Fruit fly (Drosophila melanogaster) whole organism, embryonic: ENCODE measurements around the gene kis.

Experiments used
- B-H2 ChIP-seq: fragments of 200-800 bp; sonication (Bioruptor generic); optimal IDR thresholded peaks from 2 replicates; lab custom pipeline; 2018; ENCODE audit warnings: missing biosample characterization, mild to moderate bottlenecking, missing genetic modification characterization
- BEAF-32 ChIP-seq: fragments of 200-800 bp; sonication (Bioruptor generic); optimal IDR thresholded peaks from 3 replicates; lab custom pipeline; 2017; ENCODE audit warnings: missing biosample characterization, missing genetic modification characterization, mild to moderate bottlenecking, moderate library complexity, missing genetic modification reagents
- Bdp1 ChIP-seq: fragments of 200-800 bp; sonication (Bioruptor generic); optimal IDR thresholded peaks from 3 replicates; lab custom pipeline; 2016; ENCODE audit warnings: missing biosample characterization, missing genetic modification characterization
- CG10431 ChIP-seq: fragments of 200-800 bp; sonication (Bioruptor generic); optimal IDR thresholded peaks from 3 replicates; lab custom pipeline; 2018; ENCODE audit warnings: missing biosample characterization, mild to moderate bottlenecking, missing genetic modification characterization
- CG10565 ChIP-seq: fragments of 200-800 bp; sonication (Bioruptor generic); optimal IDR thresholded peaks from 3 replicates; lab custom pipeline; 2016; ENCODE audit warnings: missing biosample characterization, mild to moderate bottlenecking, missing genetic modification characterization
- CG12659 ChIP-seq: fragments of 200-800 bp; sonication (Bioruptor generic); optimal IDR thresholded peaks from 3 replicates; lab custom pipeline; 2017; ENCODE audit warnings: mild to moderate bottlenecking, missing biosample characterization, missing genetic modification reagents, missing genetic modification characterization
- CG13424 ChIP-seq: fragments of 200-800 bp; sonication (Bioruptor generic); optimal IDR thresholded peaks from 2 replicates; lab custom pipeline; 2019; ENCODE audit warnings: missing biosample characterization, mild to moderate bottlenecking, missing genetic modification characterization, moderate library complexity
- CG14014 ChIP-seq: fragments of 200-800 bp; sonication (Bioruptor generic); IDR thresholded peaks from 2 replicates; pipeline ENCODE4 v1.3.6; 2022; ENCODE audit warnings: missing biosample characterization, missing genetic modification characterization
- CG14965 ChIP-seq: fragments of 200-800 bp; sonication (Bioruptor generic); optimal IDR thresholded peaks from 2 replicates; lab custom pipeline; 2016; ENCODE audit warnings: missing biosample characterization, missing genetic modification characterization, borderline replicate concordance
- CG17568 ChIP-seq: fragments of 200-800 bp; sonication (Bioruptor generic); optimal IDR thresholded peaks from 2 replicates; lab custom pipeline; 2018; ENCODE audit warnings: missing biosample characterization, mild to moderate bottlenecking, missing genetic modification characterization, moderate library complexity
- CG17912 ChIP-seq: fragments of 200-800 bp; sonication (Bioruptor generic); optimal IDR thresholded peaks from 2 replicates; lab custom pipeline; 2018; ENCODE audit warnings: missing biosample characterization, mild to moderate bottlenecking, missing genetic modification characterization
- CG18011 ChIP-seq: fragments of 200-800 bp; sonication (Bioruptor generic); optimal IDR thresholded peaks from 2 replicates; lab custom pipeline; 2017; ENCODE audit warnings: missing biosample characterization, missing genetic modification characterization, mild to moderate bottlenecking, moderate library complexity, missing genotype
- CG2116 ChIP-seq: fragments of 200-800 bp; sonication (Bioruptor generic); optimal IDR thresholded peaks from 3 replicates; lab custom pipeline; 2018; ENCODE audit warnings: missing biosample characterization, mild to moderate bottlenecking, missing genetic modification characterization
- CG2712 ChIP-seq: fragments of 200-800 bp; optimal IDR thresholded peaks from 3 replicates; lab custom pipeline; 2019; ENCODE audit warnings: missing biosample characterization, mild to moderate bottlenecking, missing genetic modification characterization, moderate library complexity
- CG31224 ChIP-seq: fragments of 200-800 bp; sonication (Bioruptor generic); IDR thresholded peaks from 2 replicates; pipeline ENCODE4 v1.3.6; 2022; ENCODE audit warnings: missing biosample characterization, missing genetic modification characterization
- CG3163 ChIP-seq: fragments of 200-800 bp; sonication (Bioruptor generic); optimal IDR thresholded peaks from 3 replicates; lab custom pipeline; 2016; ENCODE audit warnings: missing biosample characterization, missing genetic modification characterization
- CG32532 ChIP-seq: fragments of 200-800 bp; sonication (Bioruptor generic); IDR thresholded peaks from 2 replicates; pipeline ENCODE4 v1.3.6; 2022; ENCODE audit warnings: missing biosample characterization, missing genetic modification characterization
- CG4360 ChIP-seq: fragments of 200-800 bp; sonication (Bioruptor generic); IDR thresholded peaks from 2 replicates; pipeline ENCODE4 v1.3.6; 2022; ENCODE audit warnings: missing biosample characterization, missing genetic modification characterization
- CG8359 ChIP-seq: fragments of 200-800 bp; sonication (Bioruptor generic); optimal IDR thresholded peaks from 2 replicates; lab custom pipeline; 2017; ENCODE audit warnings: missing biosample characterization, mild to moderate bottlenecking, missing genetic modification characterization, borderline replicate concordance
- CG8924 ChIP-seq: fragments of 200-800 bp; optimal IDR thresholded peaks from 3 replicates; lab custom pipeline; 2019; ENCODE audit warnings: missing biosample characterization, mild to moderate bottlenecking, missing genetic modification characterization, moderate library complexity
- CG9932 ChIP-seq: fragments of 200-800 bp; sonication (Bioruptor generic); IDR thresholded peaks from 2 replicates; pipeline ENCODE4 v1.3.6; 2022; ENCODE audit warnings: missing biosample characterization, missing genetic modification characterization
- Chrac-16 ChIP-seq: fragments of 200-800 bp; sonication (Bioruptor generic); optimal IDR thresholded peaks from 3 replicates; lab custom pipeline; 2016; ENCODE audit warnings: missing biosample characterization, missing genetic modification characterization
- D19B ChIP-seq: fragments of 200-800 bp; sonication (Bioruptor generic); optimal IDR thresholded peaks from 2 replicates; lab custom pipeline; 2017; ENCODE audit warnings: missing biosample characterization, mild to moderate bottlenecking, missing genetic modification characterization
- Dll ChIP-seq: fragments of 200-800 bp; sonication (Bioruptor generic); IDR thresholded peaks from 4 replicates; pipeline ENCODE4 v1.3.6; 2022; ENCODE audit warnings: missing biosample characterization, missing genetic modification characterization; ENCODE audit not compliant: partially characterized antibody
- E2f2 ChIP-seq: fragments of 200-800 bp; sonication (Bioruptor generic); IDR thresholded peaks from 2 replicates; pipeline ENCODE4 v1.3.6; 2022; ENCODE audit warnings: missing biosample characterization, missing genetic modification characterization
- Eip74EF ChIP-seq, 2 experiments: fragments of 200-800 bp in 1 of 2; fragments of >200 bp in 1 of 2; sonication (Bioruptor generic) in 1 of 2; optimal IDR thresholded peaks; 2 replicates each; lab custom pipeline; 2017 to 2019; ENCODE audit warnings: missing biosample characterization in 2 of 2, missing genetic modification characterization in 2 of 2, mild to moderate bottlenecking in 1 of 2, moderate library complexity in 1 of 2
- HLH4C ChIP-seq: fragments of 200-800 bp; sonication (Bioruptor generic); IDR thresholded peaks from 3 replicates; pipeline ENCODE4 v1.3.6; 2022; ENCODE audit warnings: missing biosample characterization, missing genetic modification characterization; ENCODE audit not compliant: partially characterized antibody
- Ptx1 ChIP-seq: fragments of 200-800 bp; sonication (Bioruptor generic); IDR thresholded peaks from 2 replicates; pipeline ENCODE4 v1.3.6; 2022; ENCODE audit warnings: missing biosample characterization, missing genetic modification characterization
- aop ChIP-seq: fragments of 200-800 bp; sonication (Bioruptor generic); IDR thresholded peaks from 2 replicates; pipeline ENCODE4 v1.3.6; 2022; ENCODE audit warnings: missing biosample characterization, missing genetic modification characterization
- ap ChIP-seq: fragments of 200-800 bp; sonication (Bioruptor generic); IDR thresholded peaks from 2 replicates; pipeline ENCODE4 v1.3.6; 2022; ENCODE audit warnings: missing biosample characterization, missing genetic modification characterization
- br ChIP-seq: fragments of >200 bp; optimal IDR thresholded peaks from 2 replicates; lab custom pipeline; 2017
- chm ChIP-seq: fragments of 200-800 bp; sonication (Bioruptor generic); IDR thresholded peaks from 2 replicates; pipeline ENCODE4 v1.3.6; 2022; ENCODE audit warnings: missing biosample characterization, missing genetic modification characterization
- cwo ChIP-seq: fragments of 200-800 bp; sonication (Bioruptor generic); optimal IDR thresholded peaks from 3 replicates; lab custom pipeline; 2017; ENCODE audit warnings: missing biosample characterization, missing genetic modification characterization, mild to moderate bottlenecking, moderate library complexity, missing genetic modification reagents
- dmrt99B ChIP-seq: fragments of 200-800 bp; sonication (Bioruptor generic); optimal IDR thresholded peaks from 2 replicates; lab custom pipeline; 2018; ENCODE audit warnings: missing biosample characterization, mild to moderate bottlenecking, missing genetic modification characterization, moderate library complexity
- emc ChIP-seq: fragments of 200-800 bp; sonication (Bioruptor generic); optimal IDR thresholded peaks from 2 replicates; lab custom pipeline; 2016; ENCODE audit warnings: missing biosample characterization, missing genetic modification characterization
- en ChIP-seq: fragments of 200-800 bp; sonication (Bioruptor generic); optimal IDR thresholded peaks from 2 replicates; lab custom pipeline; 2016; ENCODE audit warnings: missing biosample characterization, missing genetic modification characterization
- gsb-n ChIP-seq: fragments of 200-800 bp; sonication (Bioruptor generic); optimal IDR thresholded peaks from 3 replicates; lab custom pipeline; 2018; ENCODE audit warnings: missing biosample characterization, mild to moderate bottlenecking, missing genetic modification characterization
- jigr1 ChIP-seq: fragments of 200-800 bp; sonication (Bioruptor generic); IDR thresholded peaks from 3 replicates; pipeline ENCODE4 v1.3.6; 2022; ENCODE audit warnings: missing biosample characterization, missing genetic modification characterization
- kah ChIP-seq: fragments of 200-800 bp; sonication (Bioruptor generic); optimal IDR thresholded peaks from 2 replicates; lab custom pipeline; 2018; ENCODE audit warnings: missing biosample characterization, mild to moderate bottlenecking, missing genetic modification characterization
- kay ChIP-seq: fragments of 200-800 bp; sonication (Bioruptor generic); optimal IDR thresholded peaks from 2 replicates; lab custom pipeline; 2016; ENCODE audit warnings: missing biosample characterization, missing genetic modification characterization
- ken ChIP-seq: fragments of 200-800 bp; sonication (Bioruptor generic); IDR thresholded peaks from 3 replicates; pipeline ENCODE4 v1.3.6; 2022; ENCODE audit warnings: missing biosample characterization, missing genetic modification characterization
- knrl ChIP-seq: fragments of 200-800 bp; sonication (Bioruptor generic); IDR thresholded peaks from 3 replicates; pipeline ENCODE4 v1.3.6; 2022; ENCODE audit warnings: missing biosample characterization, missing genetic modification characterization; ENCODE audit not compliant: partially characterized antibody
- nmo ChIP-seq: fragments of 200-800 bp; sonication (Bioruptor generic); optimal IDR thresholded peaks from 2 replicates; lab custom pipeline; 2018; ENCODE audit warnings: missing biosample characterization, mild to moderate bottlenecking, missing genetic modification characterization, moderate library complexity
- nom ChIP-seq: fragments of 200-800 bp; sonication (Bioruptor generic); optimal IDR thresholded peaks from 2 replicates; lab custom pipeline; 2017; ENCODE audit warnings: missing biosample characterization, missing genetic modification characterization, mild to moderate bottlenecking, moderate library complexity, missing genetic modification reagents
- odd ChIP-seq: fragments of 200-800 bp; sonication (Bioruptor generic); optimal IDR thresholded peaks from 2 replicates; lab custom pipeline; 2017; ENCODE audit warnings: missing biosample characterization, mild to moderate bottlenecking, missing genetic modification characterization
- p53 ChIP-seq: fragments of 200-800 bp; sonication (Bioruptor generic); optimal IDR thresholded peaks from 2 replicates; lab custom pipeline; 2016; ENCODE audit warnings: missing biosample characterization, missing genetic modification characterization
- scrt ChIP-seq: fragments of 200-800 bp; sonication (Bioruptor generic); optimal IDR thresholded peaks from 2 replicates; lab custom pipeline; 2018; ENCODE audit warnings: missing biosample characterization, mild to moderate bottlenecking, missing genetic modification characterization, moderate library complexity
- sd ChIP-seq: fragments of 200-800 bp; sonication (Bioruptor generic); optimal IDR thresholded peaks from 3 replicates; lab custom pipeline; 2018; ENCODE audit warnings: missing biosample characterization, mild to moderate bottlenecking, missing genetic modification characterization, moderate library complexity
- sob ChIP-seq: fragments of 200-800 bp; sonication (Bioruptor generic); IDR thresholded peaks from 2 replicates; pipeline ENCODE4 v1.3.6; 2022; ENCODE audit warnings: missing biosample characterization, missing genetic modification characterization
- sqz ChIP-seq: fragments of 200-800 bp; sonication (Bioruptor generic); optimal IDR thresholded peaks from 3 replicates; lab custom pipeline; 2018; ENCODE audit warnings: missing biosample characterization, mild to moderate bottlenecking, missing genetic modification characterization
- z ChIP-seq: fragments of 200-800 bp; sonication (Bioruptor generic); IDR thresholded peaks from 3 replicates; pipeline ENCODE4 v1.3.6; 2022; ENCODE audit warnings: missing biosample characterization, missing genetic modification characterization

kis gene

DNA sequence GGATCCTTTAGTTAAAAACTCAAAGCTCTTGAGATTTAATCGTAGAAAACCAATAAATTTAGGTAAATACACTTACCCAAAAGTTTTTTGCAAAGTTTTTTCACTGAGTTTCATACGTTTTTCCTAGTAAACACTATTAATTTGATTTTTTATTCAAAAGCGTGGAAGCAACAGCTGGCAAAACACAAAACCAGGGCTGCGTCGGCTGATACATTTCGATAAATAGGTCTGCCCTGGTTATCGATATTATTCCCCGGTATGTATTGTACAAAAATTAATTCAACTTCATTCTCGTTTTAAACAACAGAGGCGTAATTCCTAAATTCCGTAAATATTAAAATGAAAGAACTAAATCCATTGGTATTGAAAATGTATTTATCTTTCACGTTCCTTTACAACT is 20.9 kb upstream of the kis start, which contains the start of gene Dus1 (continued):
- TF ChIP-seq CG14965 (no peak), emc (GFP tag; lab: Kevin White, UChicago) (no peak), CG4360 (GFP tag; lab: Robert Waterston, UW) (no peak), E2f2 (GFP tag; lab: Robert Waterston, UW) (peak; percentile 75), scrt (GFP tag; lab: Kevin White, UChicago) (peak; percentile 94), Ptx1 (GFP tag; lab: Robert Waterston, UW) (no peak), B-H2 (GFP tag; lab: Kevin White, UChicago) (peak; percentile 3), cwo (no peak), kah (no peak), Eip74EF (GFP tag; optimal IDR thresholded peaks at IDR 0.05; lab: Kevin White, UChicago) (no peak), CG2712 (tag; lab: Kevin White, UChicago) (peak; percentile 15), en (GFP tag; lab: Kevin White, UChicago) (no peak), CG17568 (no peak), aop (no peak), CG14014 (no peak), D19B (no peak), z (GFP tag; lab: Robert Waterston, UW) (no peak), CG10431 (GFP tag; lab: Kevin White, UChicago) (no peak), CG2116 (GFP tag; lab: Kevin White, UChicago) (peak; percentile 92), Dll (GFP tag; lab: Robert Waterston, UW) (peak; percentile 74), ap (no peak), CG17912 (GFP tag; lab: Kevin White, UChicago) (no peak), CG32532 (GFP tag; lab: Robert Waterston, UW) (no peak), BEAF-32 (GFP tag; lab: Kevin White, UChicago) (peak; percentile 72), gsb-n (tag; lab: Kevin White, UChicago) (no peak), knrl (peak; percentile 42; the same call in 1 of the 3 replicates), CG18011 (GFP tag; lab: Kevin White, UChicago) (no peak), CG10565 (GFP tag; lab: Kevin White, UChicago) (no peak), Chrac-16 (GFP tag; lab: Kevin White, UChicago) (no peak), CG3163 (GFP tag; lab: Kevin White, UChicago) (no peak), nmo (GFP tag; lab: Kevin White, UChicago) (peak; percentile 2), sqz (no peak), odd (GFP tag; lab: Kevin White, UChicago) (no peak), CG13424 (tag; lab: Kevin White, UChicago) (no peak), CG9932 (peak; percentile 11; the same call in 1 of the 2 replicates), CG31224 (GFP tag; lab: Robert Waterston, UW) (no peak), br (lab: Kevin White, UChicago) (no peak), ken (GFP tag; lab: Robert Waterston, UW) (no peak), kay (no peak), CG8359 (GFP tag; lab: Kevin White, UChicago) (no peak), jigr1 (GFP tag; lab: Robert Waterston, UW) (no peak), sob (GFP tag; lab: Robert Waterston, UW) (peak; percentile 20; the same call in 1 of the 2 replicates), Bdp1 (no peak), dmrt99B (tag; lab: Kevin White, UChicago) (no peak), chm (GFP tag; lab: Robert Waterston, UW) (no peak), CG8924 (tag; lab: Kevin White, UChicago) (peak; percentile 24), p53 (no peak), nom (no peak), HLH4C (GFP tag; lab: Robert Waterston, UW) (peak; percentile 76), sd (no peak), CG12659 (peak; percentile 46)
